Worm (Caenorhabditis elegans): ENCODE measurements around the gene cap-1.

- TF ChIP-seq hnd-1 (tag; optimal IDR thresholded peaks at IDR 0.05), result no peak
- no peak for TF ChIP-seq ama-1 (optimal IDR thresholded peaks at IDR 0.05)
- TF ChIP-seq hmbx-1 (tag; optimal IDR thresholded peaks at IDR 0.05), result no peak
- no peak for TF ChIP-seq scrt-1 (GFP tag; IDR thresholded peaks at IDR 0.05)
- no peak for TF ChIP-seq pes-1 (GFP tag; IDR thresholded peaks at IDR 0.05)
- no peak for TF ChIP-seq ceh-36 (tag; optimal IDR thresholded peaks at IDR 0.05)
- no peak for TF ChIP-seq hmg-4 (GFP tag; optimal IDR thresholded peaks at IDR 0.05)
- TF ChIP-seq flt-1 (GFP tag; IDR thresholded peaks at IDR 0.05), result no peak
- no peak for TF ChIP-seq ets-7 (tag; optimal IDR thresholded peaks at IDR 0.05)
- no peak for TF ChIP-seq tbx-11 (GFP tag; IDR thresholded peaks at IDR 0.05)
- TF ChIP-seq tbx-37 (GFP tag; conservative IDR thresholded peaks at IDR 0.05), result no peak
These were observed 3.6 kb upstream of the cap-1 start for ce11 chrIV:7233566-7234014.
